Fruit fly (Drosophila melanogaster) Kc167 (cell line): ENCODE measurements around the gene CG5966.

Experiments used
- psq ChIP-seq: fragments of >200 bp; optimal IDR thresholded peaks from 2 replicates; lab custom pipeline; 2017; ENCODE audit warnings: missing external identifiers
- ttk ChIP-seq: sonication (Bioruptor generic); optimal IDR thresholded peaks from 2 replicates; lab custom pipeline; 2017; ENCODE audit warnings: missing external identifiers

- TF ChIP-seq ttk (lab: Kevin White, UChicago) (no peak), psq (lab: Kevin White, UChicago) (no peak)
Observed at dm6 chrX:5989368-5989767, 777 bp downstream of the CG5966 start.
